Fruit fly (Drosophila melanogaster) whole organism, embryonic: ENCODE measurements around the gene SKIP.

Source experiments
- ATbp ChIP-seq: fragments of 200-800 bp; sonication (Bioruptor generic); optimal IDR thresholded peaks from 2 replicates; lab custom pipeline; 2017; ENCODE audit warnings: missing biosample characterization, mild to moderate bottlenecking, missing genetic modification characterization, missing genetic modification reagents
- Abd-B ChIP-seq: fragments of 200-800 bp; sonication (Bioruptor generic); optimal IDR thresholded peaks from 2 replicates; lab custom pipeline; 2018; ENCODE audit warnings: missing biosample characterization, mild to moderate bottlenecking, missing genetic modification characterization, moderate library complexity
- Aef1 ChIP-seq: fragments of 200-800 bp; sonication (Bioruptor generic); IDR thresholded peaks from 3 replicates; pipeline ENCODE4 v1.3.6; 2022; ENCODE audit warnings: missing biosample characterization, missing genetic modification characterization
- Awh ChIP-seq: fragments of 200-800 bp; sonication (Bioruptor generic); IDR thresholded peaks from 2 replicates; pipeline ENCODE4, ENCODE4 v1.3.6; 2022; ENCODE audit warnings: missing biosample characterization, missing genetic modification characterization
- CG11398 ChIP-seq: fragments of 200-800 bp; sonication (Bioruptor generic); optimal IDR thresholded peaks from 2 replicates; lab custom pipeline; 2016; ENCODE audit warnings: missing biosample characterization, missing genetic modification characterization
- CG11696 ChIP-seq: fragments of 200-800 bp; sonication (Bioruptor generic); IDR thresholded peaks from 2 replicates; pipeline ENCODE4 v1.3.6; 2022; ENCODE audit warnings: missing biosample characterization, missing genetic modification characterization
- CG12299 ChIP-seq: fragments of 200-800 bp; sonication (Bioruptor generic); optimal IDR thresholded peaks from 2 replicates; lab custom pipeline; 2018; ENCODE audit warnings: missing biosample characterization, mild to moderate bottlenecking, missing genetic modification characterization
- CG12659 ChIP-seq: fragments of 200-800 bp; sonication (Bioruptor generic); optimal IDR thresholded peaks from 3 replicates; lab custom pipeline; 2017; ENCODE audit warnings: mild to moderate bottlenecking, missing biosample characterization, missing genetic modification reagents, missing genetic modification characterization
- CG15479 ChIP-seq: fragments of 200-800 bp; sonication (Bioruptor generic); optimal IDR thresholded peaks from 3 replicates; lab custom pipeline; 2019; ENCODE audit warnings: missing biosample characterization, mild to moderate bottlenecking, missing genetic modification characterization, moderate library complexity
- CG15514 ChIP-seq: fragments of 200-800 bp; sonication (Bioruptor generic); optimal IDR thresholded peaks from 3 replicates; lab custom pipeline; 2017; ENCODE audit warnings: missing biosample characterization, missing genetic modification characterization, mild to moderate bottlenecking, moderate library complexity, missing genetic modification reagents
- CG1603 ChIP-seq: fragments of 200-800 bp; sonication (Bioruptor generic); optimal IDR thresholded peaks from 2 replicates; lab custom pipeline; 2019; ENCODE audit warnings: missing biosample characterization, mild to moderate bottlenecking, missing genetic modification characterization, moderate library complexity
- CG16779 ChIP-seq: fragments of 200-800 bp; sonication (Bioruptor generic); IDR thresholded peaks from 2 replicates; pipeline ENCODE4 v1.3.6; 2022; ENCODE audit warnings: missing biosample characterization, missing genetic modification characterization
- CG17361 ChIP-seq: fragments of 200-800 bp; sonication (Bioruptor generic); IDR thresholded peaks from 3 replicates; pipeline ENCODE4 v1.3.6; 2022; ENCODE audit warnings: missing biosample characterization, missing genetic modification characterization
- CG17912 ChIP-seq: fragments of 200-800 bp; sonication (Bioruptor generic); optimal IDR thresholded peaks from 2 replicates; lab custom pipeline; 2018; ENCODE audit warnings: missing biosample characterization, mild to moderate bottlenecking, missing genetic modification characterization
- CG2116 ChIP-seq: fragments of 200-800 bp; sonication (Bioruptor generic); optimal IDR thresholded peaks from 3 replicates; lab custom pipeline; 2018; ENCODE audit warnings: missing biosample characterization, mild to moderate bottlenecking, missing genetic modification characterization
- CG30403 ChIP-seq: fragments of 200-800 bp; sonication (Bioruptor generic); optimal IDR thresholded peaks from 3 replicates; lab custom pipeline; 2016; ENCODE audit warnings: missing biosample characterization, missing genetic modification characterization
- CG32772 ChIP-seq: fragments of 200-800 bp; sonication (Bioruptor generic); IDR thresholded peaks from 2 replicates; pipeline ENCODE4 v1.3.6; 2022; ENCODE audit warnings: missing biosample characterization, missing genetic modification characterization
- CG34224 ChIP-seq: fragments of 200-800 bp; sonication (Bioruptor generic); IDR thresholded peaks from 3 replicates; pipeline ENCODE4 v1.3.6; 2022; ENCODE audit warnings: missing biosample characterization, missing genetic modification characterization; ENCODE audit not compliant: partially characterized antibody
- CG34376 ChIP-seq: fragments of 200-800 bp; sonication (Bioruptor generic); optimal IDR thresholded peaks from 2 replicates; lab custom pipeline; 2018; ENCODE audit warnings: missing biosample characterization, mild to moderate bottlenecking, missing genetic modification characterization
- CG3726 ChIP-seq: fragments of 200-800 bp; sonication (Bioruptor generic); IDR thresholded peaks from 3 replicates; pipeline ENCODE4, ENCODE4 v1.3.6; 2022; ENCODE audit warnings: missing biosample characterization, missing genetic modification characterization
- CG6175 ChIP-seq: fragments of 200-800 bp; sonication (Bioruptor generic); IDR thresholded peaks from 3 replicates; pipeline ENCODE4 v1.3.6; 2022; ENCODE audit warnings: missing biosample characterization, missing genetic modification characterization
- CG6254 ChIP-seq: fragments of 200-800 bp; sonication (Bioruptor generic); optimal IDR thresholded peaks from 3 replicates; lab custom pipeline; 2017; ENCODE audit warnings: mild to moderate bottlenecking, missing biosample characterization, missing genetic modification reagents, missing genetic modification characterization
- CG6813 ChIP-seq: fragments of 200-800 bp; sonication (Bioruptor generic); optimal IDR thresholded peaks from 2 replicates; lab custom pipeline; 2017; ENCODE audit warnings: missing biosample characterization, missing genetic modification characterization, mild to moderate bottlenecking, moderate library complexity, missing genetic modification reagents
- CG7372 ChIP-seq: fragments of 200-800 bp; sonication (Bioruptor generic); IDR thresholded peaks from 2 replicates; pipeline ENCODE4 v1.3.6; 2022; ENCODE audit warnings: missing biosample characterization, missing genetic modification characterization
- CG7963 ChIP-seq: fragments of 200-800 bp; sonication (Bioruptor generic); IDR thresholded peaks from 3 replicates; pipeline ENCODE4 v1.3.6; 2022; ENCODE audit warnings: missing biosample characterization, missing genetic modification characterization; ENCODE audit not compliant: partially characterized antibody
- CG9437 ChIP-seq: fragments of 200-800 bp; sonication (Bioruptor generic); optimal IDR thresholded peaks from 2 replicates; lab custom pipeline; 2018; ENCODE audit warnings: missing biosample characterization, mild to moderate bottlenecking, missing genetic modification characterization
- ERR ChIP-seq: fragments of 200-800 bp; sonication (Bioruptor generic); optimal IDR thresholded peaks from 2 replicates; lab custom pipeline; 2016; ENCODE audit warnings: missing biosample characterization, missing genetic modification characterization
- Ets97D ChIP-seq: fragments of 200-800 bp; sonication (Bioruptor generic); optimal IDR thresholded peaks from 3 replicates; lab custom pipeline; 2016; ENCODE audit warnings: missing biosample characterization, missing genetic modification characterization
- Gsc ChIP-seq: fragments of 200-800 bp; sonication (Bioruptor generic); IDR thresholded peaks from 2 replicates; pipeline ENCODE4 v1.3.6; 2022; ENCODE audit warnings: missing biosample characterization, missing genetic modification characterization
- HLHmδ ChIP-seq: fragments of 200-800 bp; sonication (Bioruptor generic); optimal IDR thresholded peaks from 2 replicates; lab custom pipeline; 2018; ENCODE audit warnings: missing biosample characterization, mild to moderate bottlenecking, missing genetic modification characterization, moderate library complexity
- MBD-R2 ChIP-seq: fragments of 200-800 bp; sonication (Bioruptor generic); IDR thresholded peaks from 2 replicates; pipeline ENCODE4 v1.3.6; 2022; ENCODE audit warnings: missing biosample characterization, missing genetic modification characterization
- Med ChIP-seq: fragments of 200-800 bp; sonication (Bioruptor generic); peaks from one replicate; lab custom pipeline; 2016; ENCODE audit warnings: missing biosample characterization, missing genetic modification characterization, mild to moderate bottlenecking, inconsistent platforms, moderate library complexity
- Neu2 ChIP-seq: fragments of 200-800 bp; sonication (Bioruptor generic); optimal IDR thresholded peaks from 3 replicates; lab custom pipeline; 2016; ENCODE audit warnings: missing biosample characterization, missing genetic modification characterization, borderline replicate concordance
- Sin3A ChIP-seq: fragments of >200 bp; optimal IDR thresholded peaks from 2 replicates; lab custom pipeline; 2018
- al ChIP-seq: fragments of 200-800 bp; sonication (Bioruptor generic); IDR thresholded peaks from 2 replicates; pipeline ENCODE4 v1.3.6; 2022; ENCODE audit warnings: missing biosample characterization, missing genetic modification characterization
- btn ChIP-seq: fragments of 200-800 bp; sonication (Bioruptor generic); optimal IDR thresholded peaks from 2 replicates; lab custom pipeline; 2016; ENCODE audit warnings: missing biosample characterization, missing genetic modification characterization
- danr ChIP-seq: fragments of 200-800 bp; sonication (Bioruptor generic); IDR thresholded peaks from 2 replicates; pipeline ENCODE4 v1.3.6; 2022; ENCODE audit warnings: missing biosample characterization, missing genetic modification characterization
- eve ChIP-seq, 2 experiments: fragments of >200 bp; optimal IDR thresholded peaks; 2 replicates each; lab custom pipeline; 2017; ENCODE audit warnings: missing biosample characterization in 2 of 2, missing genetic modification characterization in 2 of 2
- ewg ChIP-seq: fragments of 200-800 bp; sonication (Bioruptor generic); optimal IDR thresholded peaks from 3 replicates; lab custom pipeline; 2017; ENCODE audit warnings: mild to moderate bottlenecking, missing biosample characterization, missing genetic modification reagents, missing genetic modification characterization
- h ChIP-seq: fragments of >200 bp; optimal IDR thresholded peaks from 2 replicates; lab custom pipeline; 2017
- hkb ChIP-seq, 2 experiments: fragments of 200-800 bp in 1 of 2; fragments of >200 bp in 1 of 2; sonication (Bioruptor generic) in 1 of 2; IDR thresholded peaks in 1 of 2; optimal IDR thresholded peaks in 1 of 2; 2 replicates each; pipeline versions ENCODE4 v1.3.6 to Lab custom; 2017 to 2022; ENCODE audit warnings: missing biosample characterization in 1 of 2, missing genetic modification characterization in 1 of 2
- kay ChIP-seq: fragments of 200-800 bp; sonication (Bioruptor generic); optimal IDR thresholded peaks from 2 replicates; lab custom pipeline; 2016; ENCODE audit warnings: missing biosample characterization, missing genetic modification characterization
- mam ChIP-seq: fragments of 200-800 bp; sonication (Bioruptor generic); optimal IDR thresholded peaks from 3 replicates; lab custom pipeline; 2016; ENCODE audit warnings: missing biosample characterization, missing genetic modification characterization
- mld ChIP-seq: fragments of 200-800 bp; sonication (Bioruptor generic); IDR thresholded peaks from 3 replicates; pipeline ENCODE4 v1.3.6; 2022; ENCODE audit warnings: missing biosample characterization, missing genetic modification characterization; ENCODE audit not compliant: partially characterized antibody
- pum ChIP-seq: fragments of 200-800 bp; sonication (Bioruptor generic); optimal IDR thresholded peaks from 2 replicates; lab custom pipeline; 2016; ENCODE audit warnings: missing biosample characterization, missing genetic modification characterization
- ranshi ChIP-seq: fragments of 200-800 bp; sonication (Bioruptor generic); IDR thresholded peaks from 2 replicates; pipeline ENCODE4 v1.3.6; 2022; ENCODE audit warnings: missing biosample characterization, missing genetic modification characterization
- sens ChIP-seq: fragments of 200-800 bp; sonication (Bioruptor generic); peaks from one replicate; lab custom pipeline; 2016; ENCODE audit warnings: missing biosample characterization, missing genetic modification characterization
- tgo ChIP-seq: fragments of 200-800 bp; sonication (Bioruptor generic); IDR thresholded peaks from 3 replicates; pipeline ENCODE4 v1.3.6; 2022; ENCODE audit warnings: missing biosample characterization, missing genetic modification characterization
- toy ChIP-seq: fragments of 200-800 bp; sonication (Bioruptor generic); IDR thresholded peaks from 2 replicates; pipeline ENCODE4 v1.3.6; 2022; ENCODE audit warnings: missing biosample characterization, missing genetic modification characterization
- trh ChIP-seq: fragments of 200-800 bp; sonication (Bioruptor generic); optimal IDR thresholded peaks from 2 replicates; lab custom pipeline; 2016; ENCODE audit warnings: missing biosample characterization, missing genetic modification characterization

Gene SKIP

dm6 chr3R:22196553-22197147, 63.0 kb downstream of the SKIP start (continued):
- 0 out of 3 replicates have a peak, but pooled peaks have one; percentile 26 for TF ChIP-seq CG6175 (GFP tag; lab: Robert Waterston, UW)
- TF ChIP-seq CG15479 (GFP tag; lab: Kevin White, UChicago): no peak
- no peak for TF ChIP-seq ATbp (GFP tag; lab: Kevin White, UChicago)
- TF ChIP-seq Sin3A (lab: Kevin White, UChicago): no peak
- TF ChIP-seq CG6813 (GFP tag; lab: Kevin White, UChicago): no peak
- no peak for TF ChIP-seq ewg
- no peak for TF ChIP-seq CG12299 (tag; lab: Kevin White, UChicago)
- 0 out of 2 replicates have a peak, but pooled peaks have one; percentile 18 for TF ChIP-seq Awh (GFP tag; lab: Robert Waterston, UW)
- TF ChIP-seq CG32772 (GFP tag; lab: Robert Waterston, UW): no peak
- no peak for TF ChIP-seq btn (GFP tag; lab: Kevin White, UChicago)
- peak in 1 of 2 experiments; percentile 52 for TF ChIP-seq eve (GFP tag; optimal IDR thresholded peaks at IDR 0.05; lab: Kevin White, UChicago)
- TF ChIP-seq toy (GFP tag; lab: Robert Waterston, UW): no peak
- TF ChIP-seq CG12659 (GFP tag; lab: Kevin White, UChicago): no peak
- TF ChIP-seq sens (GFP tag; lab: Kevin White, UChicago): peak; percentile 76
- TF ChIP-seq CG2116: no peak
- TF ChIP-seq Aef1: no peak
- no peak for TF ChIP-seq CG3726 (GFP tag; lab: Robert Waterston, UW)
- no peak for TF ChIP-seq h
- TF ChIP-seq CG1603 (tag; lab: Kevin White, UChicago): no peak
- no peak for TF ChIP-seq kay (GFP tag; lab: Kevin White, UChicago)
- TF ChIP-seq CG6254 (GFP tag; lab: Kevin White, UChicago): no peak
- peak; percentile 13 for TF ChIP-seq Med (GFP tag; lab: Kevin White, UChicago)

- TF ChIP-seq danr (GFP tag; lab: Robert Waterston, UW) (no peak), HLHmδ (no peak), tgo (GFP tag; lab: Robert Waterston, UW) (no peak), CG30403 (no peak), CG9437 (GFP tag; lab: Kevin White, UChicago) (no peak), trh (no peak), Aef1 (no peak), CG15514 (GFP tag; lab: Kevin White, UChicago) (no peak), MBD-R2 (GFP tag; lab: Robert Waterston, UW) (no peak), CG17912 (no peak), CG34224 (GFP tag; lab: Robert Waterston, UW) (no peak), CG17361 (GFP tag; lab: Robert Waterston, UW) (no peak), pum (GFP tag; lab: Kevin White, UChicago) (no peak), CG7963 (GFP tag; lab: Robert Waterston, UW) (no peak), CG34376 (GFP tag; lab: Kevin White, UChicago) (no peak), Gsc (GFP tag; lab: Robert Waterston, UW) (no peak), CG11398 (no peak), Neu2 (GFP tag; lab: Kevin White, UChicago) (no peak), hkb (optimal IDR thresholded peaks at IDR 0.05; lab: Kevin White, UChicago) (no peak), hkb (GFP tag; IDR thresholded peaks at IDR 0.05; lab: Robert Waterston, UW) (no peak), CG16779 (GFP tag; lab: Robert Waterston, UW) (no peak), mld (no peak), mam (GFP tag; lab: Kevin White, UChicago) (no peak), al (GFP tag; lab: Robert Waterston, UW) (no peak), Abd-B (peak; percentile 54), ERR (GFP tag; lab: Kevin White, UChicago) (no peak), CG7372 (GFP tag; lab: Robert Waterston, UW) (no peak), ranshi (no peak), Ets97D (GFP tag; lab: Kevin White, UChicago) (no peak), CG11696 (GFP tag; lab: Robert Waterston, UW) (no peak)
Observed at dm6 chr3R:22197667-22198316, 64.2 kb downstream of the SKIP start.
